Worm (Caenorhabditis elegans) whole organism, young adult: ENCODE results near the gene col-90.

Experiments used
- T07F8.4 ChIP-seq: sonication (generic microtip); optimal IDR thresholded peaks from 2 replicates; lab custom pipeline; 2016; ENCODE audit warnings: mild to moderate bottlenecking, missing genetic modification characterization, moderate library complexity, missing compliant biosample characterization
- ama-1 ChIP-seq, 3 experiments: fragments of 150-350 bp in 1 of 3; sonication (generic microtip) in 2 of 3; optimal IDR thresholded peaks; 2 replicates each; lab custom pipeline; 2014 to 2018; ENCODE audit warnings: missing biosample characterization in 2 of 3, missing genetic modification characterization in 2 of 3, missing genetic modification reagents in 2 of 3
- ceh-100 ChIP-seq: fragments of 200-800 bp; sonication (Bioruptor generic); IDR thresholded peaks from 2 replicates; pipeline ENCODE4 v1.3.6; 2022; ENCODE audit warnings: missing genetic modification reagents, missing genetic modification characterization, missing compliant biosample characterization
- sptf-2 ChIP-seq: fragments of 200-800 bp; sonication (Bioruptor generic); optimal IDR thresholded peaks from 2 replicates; lab custom pipeline; 2018; ENCODE audit warnings: mild to moderate bottlenecking, missing genetic modification characterization, missing compliant biosample characterization

ce11 chrIII:7919823-7920222 lies 28.8 kb upstream of the col-90 start, which contains the start of gene C29E4.14:
- TF ChIP-seq T07F8.4 (no peak), sptf-2 (GFP tag; lab: Kevin White, UChicago) (no peak), ama-1 (optimal IDR thresholded peaks at IDR 0.05; lab: Kevin White, UChicago) (no peak), ama-1 (GFP tag; optimal IDR thresholded peaks at IDR 0.05; lab: Kevin White, UChicago) (no peak), ceh-100 (no peak)
